Fruit fly (Drosophila melanogaster) whole organism, embryonic: Measurements from ENCODE around the gene niki.

Experiments used
- CG3065 ChIP-seq: fragments of 200-800 bp; sonication (Bioruptor generic); optimal IDR thresholded peaks from 2 replicates; lab custom pipeline; 2016; ENCODE audit warnings: missing biosample characterization, missing genetic modification characterization
- CoRest ChIP-seq: fragments of 200-800 bp; sonication (Bioruptor generic); optimal IDR thresholded peaks from 3 replicates; lab custom pipeline; 2018; ENCODE audit warnings: missing biosample characterization, mild to moderate bottlenecking, missing genetic modification characterization, moderate library complexity
- Mrtf ChIP-seq: fragments of 200-800 bp; sonication (Bioruptor generic); IDR thresholded peaks from 3 replicates; pipeline ENCODE4 v1.3.6; 2022; ENCODE audit warnings: missing biosample characterization, missing genetic modification characterization
- Ravus ChIP-seq: fragments of 200-800 bp; sonication (Bioruptor generic); IDR thresholded peaks from 2 replicates; pipeline ENCODE4 v1.3.6; 2022; ENCODE audit warnings: missing biosample characterization, missing genetic modification characterization
- Stat92E ChIP-seq, 3 experiments: fragments of >200 bp in 2 of 3; fragments of 200-800 bp in 1 of 3; sonication (Bioruptor generic) in 1 of 3; optimal IDR thresholded peaks; 2 replicates each; lab custom pipeline; 2017 to 2019; ENCODE audit warnings: missing biosample characterization in 3 of 3, missing genetic modification characterization in 3 of 3, mild to moderate bottlenecking in 1 of 3, moderate library complexity in 1 of 3
- Xrp1 ChIP-seq: fragments of 200-800 bp; sonication (Bioruptor generic); IDR thresholded peaks from 2 replicates; pipeline ENCODE4 v1.3.6; 2022; ENCODE audit warnings: missing biosample characterization, missing genetic modification characterization
- danr ChIP-seq: fragments of 200-800 bp; sonication (Bioruptor generic); IDR thresholded peaks from 2 replicates; pipeline ENCODE4 v1.3.6; 2022; ENCODE audit warnings: missing biosample characterization, missing genetic modification characterization
- dpn ChIP-seq, 2 experiments: fragments of 200-800 bp; sonication (Bioruptor generic); optimal IDR thresholded peaks; 3 replicates each; lab custom pipeline; 2016; ENCODE audit warnings: missing biosample characterization in 2 of 2, missing genetic modification characterization in 2 of 2
- fd96Cb ChIP-seq: fragments of 200-800 bp; sonication (Bioruptor generic); optimal IDR thresholded peaks from 2 replicates; lab custom pipeline; 2018; ENCODE audit warnings: missing biosample characterization, mild to moderate bottlenecking, missing genetic modification characterization, moderate library complexity
- pan ChIP-seq, 4 experiments: fragments of >200 bp in 3 of 4; fragments of 200-800 bp in 1 of 4; sonication (Bioruptor generic) in 1 of 4; optimal IDR thresholded peaks in 3 of 4; IDR thresholded peaks in 1 of 4; 2 replicates each; pipeline versions ENCODE4 v1.3.6 to Lab custom; 2017 to 2022; ENCODE audit warnings: missing biosample characterization in 2 of 4, missing genetic modification characterization in 2 of 4, mixed read lengths in 1 of 4

DNA sequence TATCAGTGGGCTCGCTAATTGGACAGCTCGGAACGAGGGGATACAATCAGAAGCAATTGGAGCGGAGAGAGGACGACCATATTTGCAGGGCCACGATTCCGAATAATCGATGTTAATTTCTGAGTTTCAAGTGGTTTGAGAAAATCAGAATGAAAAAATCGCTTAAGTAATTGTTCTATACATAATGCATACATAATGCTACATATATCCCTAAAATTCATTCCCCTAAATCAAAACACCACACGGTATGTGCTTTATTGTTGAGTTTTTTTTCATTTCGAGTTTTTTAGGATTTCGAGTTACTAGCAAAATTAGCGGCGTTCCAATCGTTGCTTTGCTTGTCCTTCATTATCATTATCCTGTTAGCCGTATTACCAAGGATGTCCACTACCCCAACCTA lies at the start of gene niki:
- TF ChIP-seq Xrp1 (GFP tag; lab: Robert Waterston, UW) = no peak
- no peak for TF ChIP-seq danr (GFP tag; lab: Robert Waterston, UW)
- no peak for TF ChIP-seq Stat92E (GFP tag; optimal IDR thresholded peaks at IDR 0.05; lab: Kevin White, UChicago)
- no peak for TF ChIP-seq Ravus (GFP tag; lab: Robert Waterston, UW)
- TF ChIP-seq fd96Cb (tag; lab: Kevin White, UChicago) = no peak
- TF ChIP-seq dpn (GFP tag; optimal IDR thresholded peaks at IDR 0.05; lab: Kevin White, UChicago) = no peak
- no peak for TF ChIP-seq Mrtf (GFP tag; lab: Robert Waterston, UW)
- TF ChIP-seq pan (optimal IDR thresholded peaks at IDR 0.05; lab: Kevin White, UChicago) = no peak
- no peak for TF ChIP-seq pan (GFP tag; optimal IDR thresholded peaks at IDR 0.05 in 1 of 2, IDR thresholded peaks at IDR 0.05 in 1 of 2)
- no peak for TF ChIP-seq CG3065 (GFP tag; lab: Kevin White, UChicago)
- TF ChIP-seq CoRest = no peak
